Worm (Caenorhabditis elegans) whole organism, young adult: ENCODE data around the gene flp-10.

ENCODE experiments used
- B0019.2 ChIP-seq: fragments of 200-800 bp; sonication (Bioruptor generic); conservative IDR thresholded peaks from 2 replicates; pipeline ENCODE4 v1.3.6; 2022; ENCODE audit warnings: missing genetic modification reagents, missing genetic modification characterization, missing compliant biosample characterization
- B0035.1 ChIP-seq: sonication (generic microtip); optimal IDR thresholded peaks from 2 replicates; lab custom pipeline; 2016; ENCODE audit warnings: missing genetic modification characterization, mild to moderate bottlenecking, missing compliant biosample characterization, missing genotype, missing genetic modification reagents
- B0336.3 ChIP-seq: fragments of 200-800 bp; sonication (Bioruptor generic); IDR thresholded peaks from 2 replicates; pipeline ENCODE4 v1.3.6; 2022; ENCODE audit warnings: missing genetic modification characterization, missing compliant biosample characterization
- Y67H2A.10 ChIP-seq: fragments of 200-800 bp; sonication (Bioruptor generic); conservative IDR thresholded peaks from 2 replicates; pipeline ENCODE4 v1.3.6; 2022; ENCODE audit warnings: missing genetic modification reagents, missing genetic modification characterization, missing compliant biosample characterization
- ama-1 ChIP-seq, 3 experiments: fragments of 150-350 bp in 1 of 3; sonication (generic microtip) in 2 of 3; optimal IDR thresholded peaks; 2 replicates each; lab custom pipeline; 2014 to 2018; ENCODE audit warnings: missing biosample characterization in 2 of 3, missing genetic modification characterization in 2 of 3, missing genetic modification reagents in 2 of 3
- lsl-1 ChIP-seq: fragments of 200-800 bp; sonication (Bioruptor generic); optimal IDR thresholded peaks from 2 replicates; lab custom pipeline; 2018; ENCODE audit warnings: mild to moderate bottlenecking, missing genetic modification characterization, moderate library complexity, missing compliant biosample characterization
- mel-28 ChIP-seq: sonication (generic microtip); optimal IDR thresholded peaks from 2 replicates; lab custom pipeline; 2016; ENCODE audit warnings: borderline replicate concordance, mild to moderate bottlenecking, missing genetic modification characterization, missing compliant biosample characterization
- snpc-4 ChIP-seq, 5 experiments: fragments of 150-350 bp in 1 of 5; sonication (generic microtip) in 4 of 5; optimal IDR thresholded peaks; 2 replicates each; lab custom pipeline; 2014 to 2018; ENCODE audit warnings: missing genetic modification characterization in 5 of 5, missing biosample characterization in 3 of 5, antibody characterized with exemption in 2 of 5, mild to moderate bottlenecking in 2 of 5, missing compliant biosample characterization in 2 of 5, missing genotype in 2 of 5, moderate library complexity in 2 of 5, missing genetic modification reagents in 1 of 5
- somi-1 ChIP-seq: fragments of 200-800 bp; sonication (Bioruptor generic); optimal IDR thresholded peaks from 2 replicates; lab custom pipeline; 2018; ENCODE audit warnings: mild to moderate bottlenecking, missing genetic modification characterization, missing compliant biosample characterization

DNA sequence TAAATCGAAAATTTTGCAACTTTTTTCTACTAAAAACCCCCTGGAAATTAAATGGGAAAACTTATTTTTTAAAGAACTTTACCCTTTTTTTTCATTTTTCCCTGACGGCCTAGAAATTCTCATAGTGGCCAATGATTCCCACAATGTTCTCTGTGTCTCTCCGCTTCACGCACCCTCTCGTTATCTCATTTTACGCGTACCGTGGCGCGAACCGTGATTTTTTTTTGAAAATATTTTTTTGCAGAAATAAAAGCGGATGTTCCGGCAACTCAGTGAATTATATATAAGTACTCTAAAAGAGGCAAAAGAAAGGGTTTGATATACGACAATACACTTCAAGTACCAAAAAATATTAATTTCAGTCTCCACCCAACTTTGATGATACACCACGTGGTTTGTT lies 22.3 kb upstream of the flp-10 start, which contains the start of gene C06A6.2:
- no peak for TF ChIP-seq B0336.3 (GFP tag; lab: Robert Waterston, UW)
- no peak for TF ChIP-seq mel-28
- no peak for TF ChIP-seq Y67H2A.10 (GFP tag; lab: Robert Waterston, UW)
- TF ChIP-seq lsl-1 (GFP tag; lab: Kevin White, UChicago), result no peak
- no peak for TF ChIP-seq ama-1 (optimal IDR thresholded peaks at IDR 0.05; lab: Kevin White, UChicago)
- no peak for TF ChIP-seq ama-1 (GFP tag; optimal IDR thresholded peaks at IDR 0.05; lab: Kevin White, UChicago)
- no peak for TF ChIP-seq B0019.2 (GFP tag; lab: Robert Waterston, UW)
- no peak for TF ChIP-seq somi-1 (GFP tag; lab: Kevin White, UChicago)
- TF ChIP-seq snpc-4 (GFP tag; optimal IDR thresholded peaks at IDR 0.05; lab: Kevin White, UChicago), result no peak
- TF ChIP-seq snpc-4 (tag; optimal IDR thresholded peaks at IDR 0.05; lab: Kevin White, UChicago), result no peak
- no peak for TF ChIP-seq B0035.1 (tag; lab: Kevin White, UChicago)
